Worm (Caenorhabditis elegans) whole organism, early embryonic: ENCODE data around the gene Y39G8C.2.

Experiments
- B0310.2 ChIP-seq: sonication (generic microtip); optimal IDR thresholded peaks from 2 replicates; lab custom pipeline; 2016; ENCODE audit warnings: mild to moderate bottlenecking, missing genetic modification characterization, missing compliant biosample characterization
- ama-1 ChIP-seq: fragments of 150-350 bp; optimal IDR thresholded peaks from 2 replicates; lab custom pipeline; 2014
- flt-1 ChIP-seq: fragments of 200-800 bp; sonication (Bioruptor generic); IDR thresholded peaks from 2 replicates; pipeline ENCODE4 v1.3.6; 2022; ENCODE audit warnings: missing genetic modification characterization, missing compliant biosample characterization
- hmg-4 ChIP-seq: fragments of 200-800 bp; sonication (Bioruptor generic); optimal IDR thresholded peaks from 2 replicates; lab custom pipeline; 2018; ENCODE audit warnings: mild to moderate bottlenecking, missing genetic modification characterization, missing compliant biosample characterization
- scrt-1 ChIP-seq: fragments of 200-800 bp; sonication (Bioruptor generic); IDR thresholded peaks from 2 replicates; pipeline ENCODE4 v1.3.6; 2022; ENCODE audit warnings: missing genetic modification characterization, missing compliant biosample characterization
- tbx-37 ChIP-seq: fragments of 200-800 bp; sonication (Bioruptor generic); conservative IDR thresholded peaks from 2 replicates; pipeline ENCODE4 v1.3.6; 2022; ENCODE audit warnings: missing genetic modification reagents, missing genetic modification characterization, missing compliant biosample characterization
- tra-4 ChIP-seq: sonication (generic microtip); optimal IDR thresholded peaks from 2 replicates; lab custom pipeline; 2017; ENCODE audit warnings: missing genetic modification characterization, missing compliant biosample characterization

ce11 chrII:14045934-14046470 is 51.4 kb downstream of the Y39G8C.2 start:
- TF ChIP-seq B0310.2 (tag; lab: Kevin White, UChicago), result no peak
- TF ChIP-seq tbx-37 (GFP tag; lab: Robert Waterston, UW), result no peak
- TF ChIP-seq flt-1, result no peak
- no peak for TF ChIP-seq tra-4 (tag; lab: Kevin White, UChicago)
- TF ChIP-seq scrt-1 (GFP tag; lab: Robert Waterston, UW), result no peak
- no peak for TF ChIP-seq ama-1
- TF ChIP-seq hmg-4, result no peak
